Worm (Caenorhabditis elegans): ENCODE data around the gene csa-1.

Gene csa-1

DNA sequence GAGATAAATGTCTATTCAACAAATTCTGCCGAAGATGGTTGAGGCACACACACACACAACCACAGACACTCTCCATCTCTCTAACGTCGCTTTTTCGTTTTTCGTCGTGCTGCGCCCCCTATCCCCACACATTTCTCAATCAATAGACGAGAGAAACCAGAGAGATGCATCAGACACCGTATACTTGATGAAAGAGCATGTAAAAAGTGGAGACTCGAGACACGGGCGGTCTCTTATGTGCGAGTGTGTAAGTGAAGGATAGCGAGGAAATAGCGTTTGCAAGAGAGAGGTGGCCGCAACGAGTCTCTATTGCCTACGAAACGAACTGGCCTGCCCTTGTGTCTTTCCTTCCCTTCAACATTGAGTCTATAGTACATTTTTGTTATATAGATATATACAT is 36.7 kb downstream of the csa-1 start (continued):
- TF ChIP-seq ets-5 (GFP tag; IDR thresholded peaks at IDR 0.05) (no peak), irx-1 (tag; optimal IDR thresholded peaks at IDR 0.05) (peak; percentile 71), mdl-1 (tag; optimal IDR thresholded peaks at IDR 0.05) (peak in 1 of 2 experiments; percentile 90), egl-27 (tag; optimal IDR thresholded peaks at IDR 0.05) (peak; percentile 50 to 59), pax-3 (tag; optimal IDR thresholded peaks at IDR 0.05) (peak; percentile 31), unc-98 (GFP tag; IDR thresholded peaks at IDR 0.05) (no peak), egl-13 (tag; optimal IDR thresholded peaks at IDR 0.05) (peak; percentile 46), hlh-4 (tag; optimal IDR thresholded peaks at IDR 0.05) (no peak), nhr-90 (tag; optimal IDR thresholded peaks at IDR 0.05; ENCODE audit: poor library complexity) (peak; percentile 84), hlh-17 (GFP tag; optimal IDR thresholded peaks at IDR 0.05; ENCODE audit: borderline replicate concordance) (no peak), fkh-10 (GFP tag; optimal IDR thresholded peaks at IDR 0.05) (peak; percentile 81), nhr-20 (tag; optimal IDR thresholded peaks at IDR 0.05) (peak; percentile 98), nhr-12 (tag; optimal IDR thresholded peaks at IDR 0.05) (no peak), elt-3 (tag; optimal IDR thresholded peaks at IDR 0.05) (peak in 4 of 6 experiments; percentile 48 to 78 (median 58)), ceh-90 (tag; optimal IDR thresholded peaks at IDR 0.05) (no peak), lir-3 (tag; optimal IDR thresholded peaks at IDR 0.05; ENCODE audit: poor library complexity) (peak; percentile 77), unc-130 (tag; optimal IDR thresholded peaks at IDR 0.05) (peak; percentile 66), swsn-7 (tag; optimal IDR thresholded peaks at IDR 0.05) (peak; percentile 94), dpl-1 (GFP tag; optimal IDR thresholded peaks at IDR 0.05) (peak; percentile 61 to 65 (median 64)), hpl-2 (GFP tag; optimal IDR thresholded peaks at IDR 0.05) (peak; percentile 61), lin-15B (tag; optimal IDR thresholded peaks at IDR 0.05) (no peak), pag-3 (tag; optimal IDR thresholded peaks at IDR 0.05; ENCODE audit: borderline replicate concordance, insufficient read depth) (peak; percentile 18), ztf-4 (tag; optimal IDR thresholded peaks at IDR 0.05) (peak; percentile 92), isw-1 (GFP tag; IDR thresholded peaks at IDR 0.05) (peak; percentile 62), snpc-4 (tag; optimal IDR thresholded peaks at IDR 0.05) (peak; percentile 51), sox-4 (tag; optimal IDR thresholded peaks at IDR 0.05) (peak; percentile 52), C04F5.9 (tag; optimal IDR thresholded peaks at IDR 0.05) (peak; percentile 44), Y116A8C.19 (tag; optimal IDR thresholded peaks at IDR 0.05; ENCODE audit: borderline replicate concordance) (no peak), nhr-85 (tag) (peak; percentile 96), blmp-1 (tag; optimal IDR thresholded peaks at IDR 0.05) (peak; percentile 75), ceh-82 (tag; optimal IDR thresholded peaks at IDR 0.05) (peak; percentile 60 to 92 (median 75)), efl-3 (GFP tag; optimal IDR thresholded peaks at IDR 0.05) (no peak), nhr-47 (tag; optimal IDR thresholded peaks at IDR 0.05) (peak; percentile 92), lin-13 (GFP tag; optimal IDR thresholded peaks at IDR 0.05) (peak; percentile 85), ceh-8 (GFP tag; optimal IDR thresholded peaks at IDR 0.05) (peak; percentile 56), C34B4.2 (tag; optimal IDR thresholded peaks at IDR 0.05) (peak; percentile 97)

ce11 chrII:9282065-9282464 is 37.5 kb downstream of the csa-1 start:
- TF ChIP-seq isw-1 (GFP tag; IDR thresholded peaks at IDR 0.05) (no peak), efl-1 (optimal IDR thresholded peaks at IDR 0.05) (no peak), efl-1 (GFP tag; optimal IDR thresholded peaks at IDR 0.05 in 1 of 2) (peak in 1 of 2 experiments; percentile 11)

DNA sequence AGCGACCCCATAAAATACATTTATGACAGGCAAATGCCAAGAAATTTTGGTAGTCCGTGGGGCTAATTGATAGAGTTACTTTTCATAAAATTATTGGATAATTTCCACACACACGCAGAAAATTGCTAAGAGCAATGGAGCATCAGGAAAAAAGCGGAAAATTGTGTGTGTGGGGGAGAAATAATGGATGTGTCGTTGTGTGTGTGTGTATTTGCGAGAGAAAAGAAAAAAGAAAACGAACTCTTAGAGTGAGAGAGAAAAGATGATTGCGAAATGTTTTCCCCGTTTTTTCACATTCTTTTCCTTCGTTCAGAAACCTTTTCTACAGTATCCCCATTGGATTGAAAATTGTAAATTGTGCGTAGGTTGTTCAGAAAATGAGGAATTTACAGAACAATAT is 37.9 kb downstream of the csa-1 start:
- TF ChIP-seq C16A3.4 (tag; optimal IDR thresholded peaks at IDR 0.05) = no peak
- peak; percentile 26 to 71 for TF ChIP-seq lsy-2 (tag; optimal IDR thresholded peaks at IDR 0.05)
- no peak for TF ChIP-seq efl-3 (GFP tag; optimal IDR thresholded peaks at IDR 0.05)
- no peak for TF ChIP-seq mab-9 (GFP tag; IDR thresholded peaks at IDR 0.05)
- TF ChIP-seq mef-2 (tag; optimal IDR thresholded peaks at IDR 0.05) = no peak
- TF ChIP-seq F16B12.6 (tag; optimal IDR thresholded peaks at IDR 0.05) = no peak
- TF ChIP-seq ces-1 (GFP tag; optimal IDR thresholded peaks at IDR 0.05) = no peak
- TF ChIP-seq fkh-8 (tag; optimal IDR thresholded peaks at IDR 0.05) = no peak
- no peak for TF ChIP-seq fkh-4 (tag; optimal IDR thresholded peaks at IDR 0.05; ENCODE audit: borderline replicate concordance)
- peak; percentile 4 for TF ChIP-seq nhr-47 (tag; optimal IDR thresholded peaks at IDR 0.05)
- no peak for TF ChIP-seq ceh-8 (GFP tag; optimal IDR thresholded peaks at IDR 0.05)
- peak; percentile 60 for TF ChIP-seq zip-4 (GFP tag; optimal IDR thresholded peaks at IDR 0.05)
- TF ChIP-seq ets-5 (GFP tag; IDR thresholded peaks at IDR 0.05) = no peak
- TF ChIP-seq pag-3 (tag; optimal IDR thresholded peaks at IDR 0.05; ENCODE audit: borderline replicate concordance, insufficient read depth) = no peak
- no peak for TF ChIP-seq C04F5.9 (tag; optimal IDR thresholded peaks at IDR 0.05)
- TF ChIP-seq lin-13 (GFP tag; optimal IDR thresholded peaks at IDR 0.05) = no peak
- no peak for TF ChIP-seq lin-15B (tag; optimal IDR thresholded peaks at IDR 0.05)
- TF ChIP-seq nhr-85 (tag) = peak; percentile 50
- peak; percentile 75 for TF ChIP-seq blmp-1 (tag; optimal IDR thresholded peaks at IDR 0.05)
- TF ChIP-seq snu-23 (GFP tag; optimal IDR thresholded peaks at IDR 0.05) = peak; percentile 23
- TF ChIP-seq ama-1 (optimal IDR thresholded peaks at IDR 0.05) = no peak
- peak; percentile 33 for TF ChIP-seq unc-130 (tag; optimal IDR thresholded peaks at IDR 0.05)

Data from whole organism, L1 larva.